Worm (Caenorhabditis elegans) whole organism, L4 larva: Measurements from ENCODE around the gene ZK1098.2.
A peak's percentile ranks its signal among the peaks of the same experiment; 100 is the strongest.

Source experiments
- F37D6.2 ChIP-seq: sonication (generic microtip); optimal IDR thresholded peaks from 2 replicates; lab custom pipeline; 2016; ENCODE audit warnings: mild to moderate bottlenecking, missing genetic modification characterization, missing compliant biosample characterization
- F49E8.2 ChIP-seq: sonication (generic microtip); optimal IDR thresholded peaks from 2 replicates; lab custom pipeline; 2016; ENCODE audit warnings: missing compliant biosample characterization, mild to moderate bottlenecking, missing genetic modification characterization, borderline replicate concordance
- R02D3.7 ChIP-seq: fragments of 150-350 bp; sonication (generic microtip); optimal IDR thresholded peaks from 3 replicates; lab custom pipeline; 2014; ENCODE audit warnings: missing biosample characterization, missing genetic modification characterization
- T20F7.1 ChIP-seq: fragments of 200-800 bp; sonication (Bioruptor generic); optimal IDR thresholded peaks from 2 replicates; lab custom pipeline; 2018; ENCODE audit warnings: mild to moderate bottlenecking, missing genetic modification characterization, missing compliant biosample characterization
- Y5F2A.4 ChIP-seq: fragments of 200-800 bp; sonication (Bioruptor generic); optimal IDR thresholded peaks from 2 replicates; lab custom pipeline; 2018; ENCODE audit warnings: mild to moderate bottlenecking, missing genetic modification characterization, missing compliant biosample characterization
- Y75B8A.6 ChIP-seq: fragments of 200-800 bp; sonication (Bioruptor generic); IDR thresholded peaks from 2 replicates; pipeline ENCODE4 v1.3.6; 2022; ENCODE audit warnings: missing genetic modification reagents, missing genetic modification characterization, missing compliant biosample characterization
- aha-1 ChIP-seq: fragments of 150-350 bp; peaks from one replicate; lab custom pipeline; 2014; ENCODE audit warnings: missing biosample characterization, missing genetic modification characterization
- aly-2 ChIP-seq: sonication (generic microtip); optimal IDR thresholded peaks from 2 replicates; lab custom pipeline; 2018; ENCODE audit warnings: missing biosample characterization, missing genetic modification characterization
- ama-1 ChIP-seq: fragments of 150-350 bp; optimal IDR thresholded peaks from 2 replicates; lab custom pipeline; 2014; ENCODE audit warnings: inconsistent platforms, mixed read lengths
- attf-4 ChIP-seq: sonication (generic microtip); optimal IDR thresholded peaks from 3 replicates; lab custom pipeline; 2017; ENCODE audit warnings: missing biosample characterization, missing genetic modification characterization
- ceh-20 ChIP-seq: fragments of 200-800 bp; sonication (Bioruptor generic); IDR thresholded peaks from 2 replicates; pipeline ENCODE4 v1.3.6; 2022; ENCODE audit warnings: missing genetic modification reagents, missing genetic modification characterization, missing compliant biosample characterization
- ceh-44 ChIP-seq: fragments of 200-800 bp; sonication (Bioruptor generic); IDR thresholded peaks from 2 replicates; pipeline ENCODE4 v1.3.6; 2022; ENCODE audit warnings: missing genetic modification reagents, missing genetic modification characterization, missing compliant biosample characterization
- ceh-62 ChIP-seq: sonication (generic microtip); optimal IDR thresholded peaks from 2 replicates; lab custom pipeline; 2017; ENCODE audit warnings: missing biosample characterization, missing genetic modification characterization
- cey-2 ChIP-seq: sonication (generic microtip); optimal IDR thresholded peaks from 3 replicates; lab custom pipeline; 2017; ENCODE audit warnings: missing genetic modification characterization, mild to moderate bottlenecking, missing compliant biosample characterization, antibody characterized with exemption, borderline replicate concordance; ENCODE audit not compliant: insufficient read depth
- ctbp-1 ChIP-seq: fragments of 200-800 bp; sonication (Bioruptor generic); IDR thresholded peaks from 2 replicates; pipeline ENCODE4 v1.3.6; 2022; ENCODE audit warnings: missing genetic modification reagents, missing genetic modification characterization, missing compliant biosample characterization
- daf-16 ChIP-seq, 3 experiments: sonication (generic microtip); optimal IDR thresholded peaks; 2 replicates each; lab custom pipeline; 2016 to 2017; ENCODE audit warnings: missing genetic modification characterization in 3 of 3, missing genetic modification reagents in 3 of 3, mild to moderate bottlenecking in 2 of 3, missing compliant biosample characterization in 2 of 3, missing biosample characterization in 1 of 3, moderate library complexity in 1 of 3
- daf-19 ChIP-seq: fragments of 200-800 bp; sonication (Bioruptor generic); conservative IDR thresholded peaks from 2 replicates; pipeline ENCODE4 v1.3.6; 2022; ENCODE audit warnings: missing genetic modification characterization, missing compliant biosample characterization
- daf-8 ChIP-seq: fragments of 200-800 bp; sonication (Bioruptor generic); IDR thresholded peaks from 2 replicates; pipeline ENCODE4 v1.3.6; 2022; ENCODE audit warnings: missing genetic modification characterization, missing compliant biosample characterization
- dmd-6 ChIP-seq: fragments of 200-800 bp; sonication (Bioruptor generic); IDR thresholded peaks from 2 replicates; pipeline ENCODE4 v1.3.6; 2022; ENCODE audit warnings: missing genetic modification reagents, missing genetic modification characterization, missing compliant biosample characterization
- dmd-8 ChIP-seq: fragments of 200-800 bp; sonication (Bioruptor generic); IDR thresholded peaks from 2 replicates; pipeline ENCODE4 v1.3.6; 2022; ENCODE audit warnings: missing genetic modification characterization, missing compliant biosample characterization
- dpl-1 ChIP-seq: fragments of 150-350 bp; optimal IDR thresholded peaks from 2 replicates; lab custom pipeline; 2014; ENCODE audit warnings: missing biosample characterization, missing genetic modification reagents, missing genetic modification characterization
- duxl-1 ChIP-seq: sonication (generic microtip); optimal IDR thresholded peaks from 2 replicates; lab custom pipeline; 2016; ENCODE audit warnings: mild to moderate bottlenecking, missing genetic modification characterization, moderate library complexity, missing compliant biosample characterization; ENCODE audit not compliant: poor library complexity
- dve-1 ChIP-seq: sonication (generic microtip); optimal IDR thresholded peaks from 2 replicates; lab custom pipeline; 2017; ENCODE audit warnings: antibody characterized with exemption, mild to moderate bottlenecking, missing genetic modification characterization, missing compliant biosample characterization; ENCODE audit not compliant: insufficient read depth
- egl-43 ChIP-seq: fragments of 200-800 bp; sonication (Bioruptor generic); IDR thresholded peaks from 2 replicates; pipeline ENCODE4 v1.3.6; 2022; ENCODE audit warnings: missing genetic modification reagents, missing genetic modification characterization, missing compliant biosample characterization
- gei-8 ChIP-seq: fragments of 200-800 bp; sonication (Bioruptor generic); optimal IDR thresholded peaks from 2 replicates; lab custom pipeline; 2018; ENCODE audit warnings: mild to moderate bottlenecking, missing genetic modification characterization, missing compliant biosample characterization
- hlh-11 ChIP-seq: fragments of 200-800 bp; sonication (Bioruptor generic); optimal IDR thresholded peaks from 2 replicates; lab custom pipeline; 2018; ENCODE audit warnings: mild to moderate bottlenecking, missing genetic modification characterization, missing compliant biosample characterization
- hlh-30 ChIP-seq: sonication (generic microtip); optimal IDR thresholded peaks from 2 replicates; lab custom pipeline; 2017; ENCODE audit warnings: antibody characterized with exemption, mild to moderate bottlenecking, missing genetic modification characterization, missing compliant biosample characterization; ENCODE audit not compliant: insufficient read depth
- lim-7 ChIP-seq: fragments of 200-800 bp; sonication (Bioruptor generic); IDR thresholded peaks from 2 replicates; pipeline ENCODE4 v1.3.6; 2022; ENCODE audit warnings: missing genetic modification characterization, missing compliant biosample characterization
- lin-38 ChIP-seq: fragments of 200-800 bp; sonication (Bioruptor generic); IDR thresholded peaks from 2 replicates; pipeline ENCODE4 v1.3.6; 2022; ENCODE audit warnings: missing genetic modification reagents, missing genetic modification characterization, missing compliant biosample characterization
- lin-39 ChIP-seq: fragments of 150-350 bp; optimal IDR thresholded peaks from 2 replicates; lab custom pipeline; 2014; ENCODE audit warnings: missing biosample characterization, missing genetic modification reagents, missing genetic modification characterization
- lsy-2 ChIP-seq, 2 experiments: fragments of 150-350 bp in 1 of 2; sonication (generic microtip) in 1 of 2; optimal IDR thresholded peaks; 2 replicates each; lab custom pipeline; 2014 to 2017; ENCODE audit warnings: missing biosample characterization in 2 of 2, missing genetic modification characterization in 2 of 2
- mdl-1 ChIP-seq, 2 experiments: fragments of 150-350 bp in 1 of 2; sonication (generic microtip) in 1 of 2; optimal IDR thresholded peaks; 2 replicates each; lab custom pipeline; 2014 to 2017; ENCODE audit warnings: missing biosample characterization in 2 of 2, missing genetic modification characterization in 2 of 2
- mep-1 ChIP-seq: fragments of 150-350 bp; sonication (generic microtip); optimal IDR thresholded peaks from 3 replicates; lab custom pipeline; 2014; ENCODE audit warnings: missing biosample characterization, missing genetic modification characterization
- mes-2 ChIP-seq: sonication (generic microtip); optimal IDR thresholded peaks from 2 replicates; lab custom pipeline; 2016; ENCODE audit warnings: missing genotype, mild to moderate bottlenecking, missing genetic modification characterization, missing compliant biosample characterization; ENCODE audit not compliant: poor library complexity, severe bottlenecking
- nhr-10 ChIP-seq: fragments of 150-350 bp; optimal IDR thresholded peaks from 2 replicates; lab custom pipeline; 2014; ENCODE audit warnings: missing biosample characterization, missing genetic modification characterization
- nhr-111 ChIP-seq: fragments of 200-800 bp; sonication (Bioruptor generic); optimal IDR thresholded peaks from 2 replicates; lab custom pipeline; 2018; ENCODE audit warnings: mild to moderate bottlenecking, missing genetic modification characterization, missing compliant biosample characterization
- nhr-28 ChIP-seq: fragments of 150-350 bp; optimal IDR thresholded peaks from 2 replicates; lab custom pipeline; 2014; ENCODE audit warnings: missing biosample characterization, missing genetic modification characterization
- nhr-42 ChIP-seq: fragments of 200-800 bp; sonication (Bioruptor generic); IDR thresholded peaks from 2 replicates; pipeline ENCODE4 v1.3.6; 2022; ENCODE audit warnings: missing genetic modification characterization, missing compliant biosample characterization
- nhr-6 ChIP-seq: fragments of 150-350 bp; optimal IDR thresholded peaks from 2 replicates; lab custom pipeline; 2014; ENCODE audit warnings: missing biosample characterization, missing genetic modification characterization
- nhr-77 ChIP-seq: fragments of 150-350 bp; optimal IDR thresholded peaks from 2 replicates; lab custom pipeline; 2014; ENCODE audit warnings: missing biosample characterization, missing genetic modification characterization
- pha-4 ChIP-seq, 2 experiments: fragments of 150-350 bp in 1 of 2; fragments of 200-800 bp in 1 of 2; sonication (Bioruptor generic) in 1 of 2; IDR thresholded peaks in 1 of 2; optimal IDR thresholded peaks in 1 of 2; 2 replicates each; pipeline versions ENCODE4 v1.3.6 to Lab custom; 2014 to 2022; ENCODE audit warnings: missing genetic modification characterization in 2 of 2, missing genetic modification reagents in 2 of 2, missing biosample characterization in 1 of 2, missing compliant biosample characterization in 1 of 2
- php-3 ChIP-seq: fragments of 200-800 bp; sonication (Bioruptor generic); IDR thresholded peaks from 2 replicates; pipeline ENCODE4 v1.3.6; 2022; ENCODE audit warnings: missing genetic modification reagents, missing genetic modification characterization, missing compliant biosample characterization
- pqm-1 ChIP-seq: sonication (generic microtip); optimal IDR thresholded peaks from 2 replicates; lab custom pipeline; 2017; ENCODE audit warnings: missing biosample characterization, missing genetic modification characterization
- snpc-4 ChIP-seq: fragments of 150-350 bp; optimal IDR thresholded peaks from 2 replicates; lab custom pipeline; 2014; ENCODE audit warnings: missing biosample characterization, missing genetic modification characterization
- unc-62 ChIP-seq, 3 experiments: fragments of 150-350 bp in 1 of 3; sonication (generic microtip); optimal IDR thresholded peaks in 2 of 3; peaks in 1 of 3; 1 replicate in 1 of 3; 2 replicates in 2 of 3; lab custom pipeline; 2014 to 2017; ENCODE audit warnings: missing biosample characterization in 3 of 3, missing genetic modification characterization in 3 of 3, missing genetic modification reagents in 3 of 3, missing genotype in 1 of 3
- ztf-11 ChIP-seq: fragments of 150-350 bp; optimal IDR thresholded peaks from 2 replicates; lab custom pipeline; 2014; ENCODE audit warnings: missing biosample characterization, missing genetic modification characterization

The ZK1098.2 gene

DNA sequence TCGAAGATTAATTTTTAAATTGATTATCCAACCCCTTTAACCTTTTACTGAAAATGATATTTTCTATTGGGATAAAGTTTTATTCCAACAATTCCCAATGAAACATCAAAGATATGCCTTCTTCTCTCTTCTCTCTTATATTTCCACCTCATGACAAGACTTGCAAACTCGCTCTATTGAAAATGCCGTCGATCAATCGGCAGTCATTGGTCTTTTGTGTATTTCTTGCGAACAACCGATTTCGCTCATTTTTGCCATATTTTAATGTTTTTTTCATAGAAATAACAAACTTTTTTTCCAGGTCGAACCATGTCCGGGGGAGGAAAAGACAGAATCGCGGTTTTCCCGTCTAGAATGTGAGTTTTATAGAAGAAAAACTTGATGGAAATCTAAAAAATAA lies 21.2 kb upstream of the ZK1098.2 start, which contains the start of gene vha-14:
vha-14 (plus strand) TSS at position 302 of the 400 bp plus-strand sequence.
- peak; percentile 97 for TF ChIP-seq nhr-6 (tag; lab: Kevin White, UChicago)
- TF ChIP-seq lsy-2 (tag; optimal IDR thresholded peaks at IDR 0.05; lab: Kevin White, UChicago), result peak in 1 of 2 experiments; percentile 71
- TF ChIP-seq attf-4, result no peak
- peak; percentile 75 for TF ChIP-seq lin-38 (GFP tag; lab: Robert Waterston, UW)
- TF ChIP-seq nhr-77 (tag; lab: Kevin White, UChicago), result peak; percentile 79
- peak; percentile 65 for TF ChIP-seq nhr-28 (tag; lab: Kevin White, UChicago)
- peak; percentile 43 for TF ChIP-seq ama-1
- TF ChIP-seq hlh-11, result peak; percentile 22
- TF ChIP-seq mep-1 (tag; lab: Kevin White, UChicago), result peak; percentile 77
- peak; percentile 92 for TF ChIP-seq hlh-30
- TF ChIP-seq pqm-1, result peak; percentile 77
- TF ChIP-seq ctbp-1, result no peak
- peak; percentile 21 for TF ChIP-seq mes-2
- TF ChIP-seq daf-16 (GFP tag; optimal IDR thresholded peaks at IDR 0.05; lab: Kevin White, UChicago), result no peak
- TF ChIP-seq daf-16 (tag; optimal IDR thresholded peaks at IDR 0.05; lab: Kevin White, UChicago), result peak; percentile 33
- peak; percentile 27 for TF ChIP-seq dve-1 (tag; lab: Kevin White, UChicago)
- TF ChIP-seq unc-62 (GFP tag; optimal IDR thresholded peaks at IDR 0.05 in 1 of 2; lab: Kevin White, UChicago), result peak in 1 of 2 experiments; percentile 69
- no peak for TF ChIP-seq unc-62 (tag; optimal IDR thresholded peaks at IDR 0.05; lab: Kevin White, UChicago)
- no peak for TF ChIP-seq Y5F2A.4 (GFP tag; lab: Kevin White, UChicago)
- peak; percentile 67 for TF ChIP-seq aha-1
- no peak for TF ChIP-seq ceh-44
- TF ChIP-seq ceh-62 (tag; lab: Kevin White, UChicago), result no peak
- TF ChIP-seq gei-8 (GFP tag; lab: Kevin White, UChicago), result no peak
- no peak for TF ChIP-seq ceh-20
- peak; percentile 46 for TF ChIP-seq T20F7.1 (GFP tag; lab: Kevin White, UChicago)
- TF ChIP-seq dpl-1 (GFP tag; lab: Kevin White, UChicago), result peak; percentile 35
- TF ChIP-seq php-3 (GFP tag; lab: Robert Waterston, UW), result no peak

DNA sequence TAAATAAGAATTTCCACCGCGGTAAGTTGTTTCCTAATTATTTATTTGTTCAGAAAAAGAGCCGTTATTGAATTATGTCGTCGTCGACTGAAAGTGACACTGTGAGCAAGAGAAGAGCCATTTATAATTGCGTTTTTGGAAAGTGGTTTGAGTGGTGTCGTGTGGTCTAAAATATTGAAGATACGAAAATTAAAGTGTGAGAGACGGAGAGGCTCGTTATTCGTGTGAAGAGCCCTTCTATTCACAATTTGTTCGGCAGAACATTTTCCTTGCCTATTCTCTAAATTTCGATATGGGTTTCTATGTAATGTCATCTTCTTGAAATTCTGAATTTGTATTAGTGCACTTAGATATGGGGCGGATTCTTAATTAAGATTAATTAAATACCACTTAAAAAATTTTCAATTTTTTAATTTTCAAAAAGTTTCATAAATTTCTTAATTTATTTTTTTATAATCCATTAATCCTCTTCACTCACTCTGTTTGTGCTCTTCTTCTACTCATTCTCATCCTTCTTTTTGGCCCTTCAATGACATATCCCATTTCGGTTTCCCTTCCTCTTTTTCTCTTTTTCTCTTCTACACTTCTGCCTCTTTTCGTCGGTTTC lies 19.1 kb upstream of the ZK1098.2 start:
- TF ChIP-seq lim-7 (GFP tag; lab: Robert Waterston, UW) (peak; percentile 61), nhr-111 (GFP tag; lab: Kevin White, UChicago) (peak; percentile 23), Y75B8A.6 (GFP tag; lab: Robert Waterston, UW) (no peak), aly-2 (tag; lab: Kevin White, UChicago) (no peak), F49E8.2 (no peak), mes-2 (peak; percentile 11), daf-8 (GFP tag; lab: Robert Waterston, UW) (no peak), unc-62 (GFP tag; optimal IDR thresholded peaks at IDR 0.05 in 1 of 2; lab: Kevin White, UChicago) (no peak), unc-62 (tag; optimal IDR thresholded peaks at IDR 0.05; lab: Kevin White, UChicago) (no peak), T20F7.1 (GFP tag; lab: Kevin White, UChicago) (peak; percentile 55), ceh-62 (tag; lab: Kevin White, UChicago) (no peak), dmd-6 (GFP tag; lab: Robert Waterston, UW) (0 out of 2 replicates have a peak, but pooled peaks have one; percentile 6), lin-39 (tag; lab: Kevin White, UChicago) (no peak), ceh-20 (no peak), nhr-10 (tag; lab: Kevin White, UChicago) (no peak), nhr-42 (GFP tag; lab: Robert Waterston, UW) (0 out of 2 replicates have a peak, but pooled peaks have one; percentile 45), egl-43 (no peak), dmd-8 (GFP tag; lab: Robert Waterston, UW) (no peak), daf-19 (GFP tag; lab: Robert Waterston, UW) (no peak), duxl-1 (tag; lab: Kevin White, UChicago) (no peak), F37D6.2 (tag; lab: Kevin White, UChicago) (no peak), ztf-11 (tag; lab: Kevin White, UChicago) (no peak), ceh-44 (no peak), lsy-2 (tag; optimal IDR thresholded peaks at IDR 0.05; lab: Kevin White, UChicago) (peak in 1 of 2 experiments; percentile 23), R02D3.7 (tag; lab: Kevin White, UChicago) (no peak), mdl-1 (tag; optimal IDR thresholded peaks at IDR 0.05; lab: Kevin White, UChicago) (no peak), attf-4 (no peak), lin-38 (GFP tag; lab: Robert Waterston, UW) (peak; percentile 57), pha-4 (GFP tag; IDR thresholded peaks at IDR 0.05; lab: Robert Waterston, UW) (peak; percentile 9; the same call in 1 of the 2 replicates), pha-4 (tag; optimal IDR thresholded peaks at IDR 0.05; lab: Kevin White, UChicago) (no peak), cey-2 (tag; lab: Kevin White, UChicago) (no peak), snpc-4 (tag; lab: Kevin White, UChicago) (no peak), nhr-77 (tag; lab: Kevin White, UChicago) (no peak)
